Fruit fly (Drosophila melanogaster): ENCODE results near the gene CG11583.
A peak's percentile ranks its signal among the peaks of the same experiment; 100 is the strongest.

The CG11583 gene

dm6 chr3L:4242428-4242827 lies 40.2 kb downstream of the CG11583 start, which contains the start of gene pav (continued):
- TF ChIP-seq CG4730 (GFP tag; IDR thresholded peaks at IDR 0.05), result peak; percentile 44; the same call in 1 of the 2 replicates
- TF ChIP-seq hb (GFP tag; IDR thresholded peaks at IDR 0.05; ENCODE audit: partially characterized antibody), result no peak
- TF ChIP-seq Neu2 (GFP tag; optimal IDR thresholded peaks at IDR 0.05; ENCODE audit: borderline replicate concordance), result no peak
- no peak for TF ChIP-seq Gsc (GFP tag; IDR thresholded peaks at IDR 0.05)
- no peak for TF ChIP-seq wek (GFP tag; optimal IDR thresholded peaks at IDR 0.05)
- no peak for TF ChIP-seq exex (tag; optimal IDR thresholded peaks at IDR 0.05)
- TF ChIP-seq Bteb2 (GFP tag; optimal IDR thresholded peaks at IDR 0.05), result no peak
- no peak for TF ChIP-seq Eip74EF (GFP tag; optimal IDR thresholded peaks at IDR 0.05)
- no peak for TF ChIP-seq CG13624 (GFP tag; optimal IDR thresholded peaks at IDR 0.05)
- no peak for TF ChIP-seq CG17612 (GFP tag; IDR thresholded peaks at IDR 0.05)
- 0 out of 3 replicates have a peak, but pooled peaks have one; percentile 31 for TF ChIP-seq CG11456 (GFP tag; IDR thresholded peaks at IDR 0.05)
- TF ChIP-seq CG2875 (GFP tag; optimal IDR thresholded peaks at IDR 0.05), result no peak
- no peak for TF ChIP-seq sqz (GFP tag; optimal IDR thresholded peaks at IDR 0.05)
- TF ChIP-seq Sin3A (optimal IDR thresholded peaks at IDR 0.05), result no peak
- TF ChIP-seq CG2116 (GFP tag; optimal IDR thresholded peaks at IDR 0.05), result peak; percentile 4
- no peak for TF ChIP-seq CG10654 (GFP tag; optimal IDR thresholded peaks at IDR 0.05)
- no peak for TF ChIP-seq cg (GFP tag; optimal IDR thresholded peaks at IDR 0.05)
- 0 out of 3 replicates have a peak, but pooled peaks have one; percentile 6 for TF ChIP-seq Opbp (GFP tag; IDR thresholded peaks at IDR 0.05; ENCODE audit: partially characterized antibody)
- no peak for TF ChIP-seq kah (GFP tag; optimal IDR thresholded peaks at IDR 0.05)
- TF ChIP-seq CG18599 (GFP tag; optimal IDR thresholded peaks at IDR 0.05), result no peak
- TF ChIP-seq CG30403 (GFP tag; optimal IDR thresholded peaks at IDR 0.05), result peak; percentile 54
- TF ChIP-seq dmrt11E (tag; optimal IDR thresholded peaks at IDR 0.05), result peak; percentile 35
- TF ChIP-seq Mrtf (GFP tag; IDR thresholded peaks at IDR 0.05), result no peak
- peak; percentile 54 for TF ChIP-seq Drgx (GFP tag; IDR thresholded peaks at IDR 0.05)
- no peak for TF ChIP-seq CG8478 (optimal IDR thresholded peaks at IDR 0.05)
- peak; percentile 35 for TF ChIP-seq Dek (tag; optimal IDR thresholded peaks at IDR 0.05)
- no peak for TF ChIP-seq CG1529 (GFP tag; optimal IDR thresholded peaks at IDR 0.05)
- no peak for TF ChIP-seq GATAe (GFP tag; conservative IDR thresholded peaks at IDR 0.05)
- peak; percentile 58 for TF ChIP-seq CG15514 (GFP tag; optimal IDR thresholded peaks at IDR 0.05)
- TF ChIP-seq CG12391 (tag; optimal IDR thresholded peaks at IDR 0.05), result peak; percentile 73
- TF ChIP-seq sc (optimal IDR thresholded peaks at IDR 0.05), result no peak
- no peak for TF ChIP-seq sc (GFP tag; optimal IDR thresholded peaks at IDR 0.05)
- TF ChIP-seq Gug (GFP tag; IDR thresholded peaks at IDR 0.05), result no peak
- TF ChIP-seq Ptx1 (GFP tag; IDR thresholded peaks at IDR 0.05), result peak; percentile 44; the same call in 1 of the 2 replicates
- TF ChIP-seq Lhr (GFP tag; optimal IDR thresholded peaks at IDR 0.05), result no peak
- TF ChIP-seq dmrt99B (tag; optimal IDR thresholded peaks at IDR 0.05), result no peak
- TF ChIP-seq CG18619 (GFP tag; optimal IDR thresholded peaks at IDR 0.05), result no peak
- TF ChIP-seq CG12236 (GFP tag; optimal IDR thresholded peaks at IDR 0.05), result no peak
- TF ChIP-seq emc (GFP tag; optimal IDR thresholded peaks at IDR 0.05), result no peak
- TF ChIP-seq E2f2 (GFP tag; IDR thresholded peaks at IDR 0.05), result peak; percentile 93
- TF ChIP-seq CG5953 (GFP tag; IDR thresholded peaks at IDR 0.05), result no peak
- TF ChIP-seq CG17385 (GFP tag; optimal IDR thresholded peaks at IDR 0.05), result no peak
- no peak for TF ChIP-seq Fer2 (tag; optimal IDR thresholded peaks at IDR 0.05)
- TF ChIP-seq CG3407 (GFP tag; optimal IDR thresholded peaks at IDR 0.05), result no peak
- no peak for TF ChIP-seq tx (GFP tag; optimal IDR thresholded peaks at IDR 0.05)
- TF ChIP-seq aop (GFP tag; IDR thresholded peaks at IDR 0.05), result no peak
- no peak for TF ChIP-seq gem (tag; optimal IDR thresholded peaks at IDR 0.05)
- no peak for TF ChIP-seq HLH4C (GFP tag; IDR thresholded peaks at IDR 0.05; ENCODE audit: partially characterized antibody)
- TF ChIP-seq Nf-YA (GFP tag; IDR thresholded peaks at IDR 0.05), result no peak
- TF ChIP-seq CG12104 (GFP tag; optimal IDR thresholded peaks at IDR 0.05), result peak; percentile 18
- TF ChIP-seq dati (GFP tag; IDR thresholded peaks at IDR 0.05), result no peak
- no peak for TF ChIP-seq CG15269 (tag; optimal IDR thresholded peaks at IDR 0.05)
